Comparison of ENCODE assay signal across 2 fruit fly cellular contexts in genomic region chr2L:1638650-1639549, dm6.
A peak's percentile ranks its signal among the peaks of the same experiment; 100 is the strongest.
TF ChIP-seq lines count a peak whose summit lies in the region.

No protein-coding gene starts in this region.

TF ChIP-seq in whole organism, embryonic, 481 proteins besides CTCF, POLR2A, EP300 and RAD21 (continued from another document and continues in another):
- TF ChIP-seq Med (GFP tag; lab: Kevin White, UChicago) (peak; percentile 100), CG11085 (GFP tag; IDR thresholded peaks at IDR 0.05; lab: Robert Waterston, UW) (peak; percentile 95), tup (GFP tag; optimal IDR thresholded peaks at IDR 0.05; lab: Kevin White, UChicago) (peak; percentile 89), Hr39 (optimal IDR thresholded peaks at IDR 0.05; lab: Kevin White, UChicago) (no peak), CG12299 (tag; optimal IDR thresholded peaks at IDR 0.05; lab: Kevin White, UChicago) (peak; percentile 96), CG17612 (GFP tag; IDR thresholded peaks at IDR 0.05; lab: Robert Waterston, UW) (peak; percentile 94), CG4282 (GFP tag; optimal IDR thresholded peaks at IDR 0.05; lab: Kevin White, UChicago) (peak; percentile 87), CG11456 (GFP tag; IDR thresholded peaks at IDR 0.05; lab: Robert Waterston, UW) (peak; percentile 97), psq (GFP tag; optimal IDR thresholded peaks at IDR 0.05; lab: Kevin White, UChicago) (peak; percentile 98), CrebB (tag; optimal IDR thresholded peaks at IDR 0.05; lab: Kevin White, UChicago) (peak; percentile 96), ham (GFP tag; IDR thresholded peaks at IDR 0.05; lab: Robert Waterston, UW) (peak; percentile 96), tx (GFP tag; optimal IDR thresholded peaks at IDR 0.05; lab: Kevin White, UChicago) (peak; percentile 97), fd3F (GFP tag; optimal IDR thresholded peaks at IDR 0.05; lab: Kevin White, UChicago) (peak; percentile 99), az2 (GFP tag; optimal IDR thresholded peaks at IDR 0.05; lab: Kevin White, UChicago) (peak; percentile 98), Nf-YA (GFP tag; IDR thresholded peaks at IDR 0.05; lab: Robert Waterston, UW) (peak; percentile 95), bigmax (GFP tag; optimal IDR thresholded peaks at IDR 0.05; lab: Kevin White, UChicago) (peak; percentile 27), Hand (GFP tag; optimal IDR thresholded peaks at IDR 0.05; lab: Kevin White, UChicago) (peak; percentile 95), H2.0 (GFP tag; IDR thresholded peaks at IDR 0.05; lab: Robert Waterston, UW) (peak; percentile 95), nau (GFP tag; optimal IDR thresholded peaks at IDR 0.05; lab: Kevin White, UChicago) (peak; percentile 98), CG10366 (GFP tag; IDR thresholded peaks at IDR 0.05; lab: Robert Waterston, UW) (peak; percentile 98), dati (GFP tag; IDR thresholded peaks at IDR 0.05; lab: Robert Waterston, UW) (peak; percentile 82), crol (GFP tag; IDR thresholded peaks at IDR 0.05; lab: Robert Waterston, UW) (peak; percentile 85), Poxn (GFP tag; IDR thresholded peaks at IDR 0.05; lab: Robert Waterston, UW) (peak; percentile 95), CG33557 (GFP tag; optimal IDR thresholded peaks at IDR 0.05; lab: Kevin White, UChicago) (peak; percentile 44), gfzf (GFP tag; optimal IDR thresholded peaks at IDR 0.05; lab: Kevin White, UChicago) (peak; percentile 19), Sox102F (GFP tag; optimal IDR thresholded peaks at IDR 0.05; lab: Kevin White, UChicago) (peak; percentile 99), CG2678 (tag; optimal IDR thresholded peaks at IDR 0.05; lab: Kevin White, UChicago) (peak; percentile 100), jigr1 (GFP tag; IDR thresholded peaks at IDR 0.05; lab: Robert Waterston, UW) (peak; percentile 99), wor (GFP tag; IDR thresholded peaks at IDR 0.05; lab: Robert Waterston, UW) (peak; percentile 98), unpg (GFP tag; optimal IDR thresholded peaks at IDR 0.05; lab: Kevin White, UChicago) (peak; percentile 98), cato (GFP tag; optimal IDR thresholded peaks at IDR 0.05; lab: Kevin White, UChicago; ENCODE audit: borderline replicate concordance) (peak; percentile 97), crc (GFP tag; optimal IDR thresholded peaks at IDR 0.05; lab: Kevin White, UChicago) (peak; percentile 96), GATAe (GFP tag; conservative IDR thresholded peaks at IDR 0.05; lab: Robert Waterston, UW) (peak; percentile 95), maf-S (GFP tag; optimal IDR thresholded peaks at IDR 0.05; lab: Kevin White, UChicago) (peak; percentile 98), CG7786 (GFP tag; optimal IDR thresholded peaks at IDR 0.05; lab: Kevin White, UChicago) (peak; percentile 97), CG4730 (GFP tag; IDR thresholded peaks at IDR 0.05; lab: Robert Waterston, UW) (peak; percentile 98), CG14014 (GFP tag; IDR thresholded peaks at IDR 0.05; lab: Robert Waterston, UW) (peak; percentile 97), dm (GFP tag; optimal IDR thresholded peaks at IDR 0.05; lab: Kevin White, UChicago) (peak; percentile 95), z (GFP tag; IDR thresholded peaks at IDR 0.05; lab: Robert Waterston, UW) (no peak), CG12659 (GFP tag; optimal IDR thresholded peaks at IDR 0.05; lab: Kevin White, UChicago) (peak; percentile 100), disco-r (GFP tag; optimal IDR thresholded peaks at IDR 0.05; lab: Kevin White, UChicago) (peak; percentile 92), CG15601 (tag; optimal IDR thresholded peaks at IDR 0.05; lab: Kevin White, UChicago) (peak; percentile 94), luna (GFP tag; optimal IDR thresholded peaks at IDR 0.05; lab: Kevin White, UChicago) (peak; percentile 94), D (optimal IDR thresholded peaks at IDR 0.05; lab: Kevin White, UChicago) (no peak), D (GFP tag; optimal IDR thresholded peaks at IDR 0.05; lab: Kevin White, UChicago) (peak; percentile 97), CG15514 (GFP tag; optimal IDR thresholded peaks at IDR 0.05; lab: Kevin White, UChicago) (peak; percentile 93), E2f2 (GFP tag; IDR thresholded peaks at IDR 0.05; lab: Robert Waterston, UW) (peak; percentile 87), sc (optimal IDR thresholded peaks at IDR 0.05; lab: Kevin White, UChicago) (no peak), sc (GFP tag; optimal IDR thresholded peaks at IDR 0.05; lab: Kevin White, UChicago) (peak; percentile 95), CG5953 (GFP tag; IDR thresholded peaks at IDR 0.05; lab: Robert Waterston, UW) (peak; percentile 86), Myb (GFP tag; optimal IDR thresholded peaks at IDR 0.05; lab: Kevin White, UChicago) (peak; percentile 89), CG6654 (GFP tag; optimal IDR thresholded peaks at IDR 0.05; lab: Kevin White, UChicago) (peak; percentile 92), klu (GFP tag; IDR thresholded peaks at IDR 0.05; lab: Robert Waterston, UW) (peak; percentile 99), Six4 (GFP tag; optimal IDR thresholded peaks at IDR 0.05; lab: Kevin White, UChicago) (peak; percentile 97), kay (GFP tag; optimal IDR thresholded peaks at IDR 0.05; lab: Kevin White, UChicago) (peak; percentile 97), chinmo (GFP tag; IDR thresholded peaks at IDR 0.05; lab: Robert Waterston, UW; ENCODE audit: partially characterized antibody) (peak; percentile 100), ttk (GFP tag; IDR thresholded peaks at IDR 0.05; lab: Robert Waterston, UW) (peak; percentile 98), CG10209 (GFP tag; optimal IDR thresholded peaks at IDR 0.05; lab: Kevin White, UChicago) (peak; percentile 99), CG9932 (GFP tag; IDR thresholded peaks at IDR 0.05; lab: Robert Waterston, UW) (peak; percentile 98), gce (GFP tag; IDR thresholded peaks at IDR 0.05; lab: Robert Waterston, UW) (peak; percentile 81; the same call in 2 of the 3 replicates), croc (GFP tag; conservative IDR thresholded peaks at IDR 0.05; lab: Robert Waterston, UW) (peak; percentile 98), tin (GFP tag; optimal IDR thresholded peaks at IDR 0.05; lab: Kevin White, UChicago) (peak; percentile 98), crp (GFP tag; optimal IDR thresholded peaks at IDR 0.05; lab: Kevin White, UChicago) (peak in 1 of 2 experiments; percentile 78), usp (GFP tag; optimal IDR thresholded peaks at IDR 0.05; lab: Kevin White, UChicago) (no peak), D19A (tag; optimal IDR thresholded peaks at IDR 0.05; lab: Kevin White, UChicago) (peak; percentile 98), Fer2 (tag; optimal IDR thresholded peaks at IDR 0.05; lab: Kevin White, UChicago) (peak; percentile 94)

TF ChIP-seq in whole organism, prepupa, 60 proteins besides CTCF, POLR2A, EP300 and RAD21 (continued from another document):
- TF ChIP-seq CG10631 (GFP tag; optimal IDR thresholded peaks at IDR 0.05; lab: Kevin White, UChicago) (peak; percentile 26), topi (GFP tag; optimal IDR thresholded peaks at IDR 0.05; lab: Kevin White, UChicago) (no peak), CG15336 (GFP tag; IDR thresholded peaks at IDR 0.05; lab: Robert Waterston, UW) (peak; percentile 66), Met (GFP tag; optimal IDR thresholded peaks at IDR 0.05; lab: Kevin White, UChicago) (no peak), CG11294 (GFP tag; IDR thresholded peaks at IDR 0.05; lab: Robert Waterston, UW) (peak; percentile 71; the same call in 1 of the 2 replicates), CG8319 (GFP tag; optimal IDR thresholded peaks at IDR 0.05; lab: Kevin White, UChicago) (no peak), Blimp-1 (GFP tag; optimal IDR thresholded peaks at IDR 0.05; lab: Kevin White, UChicago) (no peak), CG8119 (GFP tag; IDR thresholded peaks at IDR 0.05; lab: Robert Waterston, UW) (peak; percentile 82), CG9139 (GFP tag; optimal IDR thresholded peaks at IDR 0.05; lab: Kevin White, UChicago) (no peak), pdm3 (GFP tag; optimal IDR thresholded peaks at IDR 0.05; lab: Kevin White, UChicago) (peak; percentile 54), Eip93F (GFP tag; optimal IDR thresholded peaks at IDR 0.05; lab: Kevin White, UChicago) (no peak), achi (GFP tag; optimal IDR thresholded peaks at IDR 0.05; lab: Kevin White, UChicago) (no peak), CG6276 (GFP tag; optimal IDR thresholded peaks at IDR 0.05; lab: Kevin White, UChicago) (peak; percentile 70), fd85E (GFP tag; optimal IDR thresholded peaks at IDR 0.05; lab: Kevin White, UChicago) (no peak), CG11762 (GFP tag; optimal IDR thresholded peaks at IDR 0.05; lab: Kevin White, UChicago; ENCODE audit: insufficient read depth) (no peak), spab (GFP tag; optimal IDR thresholded peaks at IDR 0.05; lab: Kevin White, UChicago) (peak; percentile 38), CG3032 (tag; optimal IDR thresholded peaks at IDR 0.05; lab: Kevin White, UChicago) (peak; percentile 42), OdsH (GFP tag; optimal IDR thresholded peaks at IDR 0.05; lab: Kevin White, UChicago) (peak; percentile 42), cyc (GFP tag; optimal IDR thresholded peaks at IDR 0.05; lab: Kevin White, UChicago) (no peak), Smox (GFP tag; optimal IDR thresholded peaks at IDR 0.05; lab: Kevin White, UChicago) (no peak), net (GFP tag; optimal IDR thresholded peaks at IDR 0.05; lab: Kevin White, UChicago) (no peak), Sox14 (GFP tag; optimal IDR thresholded peaks at IDR 0.05; lab: Kevin White, UChicago) (peak; percentile 28)
